Fruit fly (Drosophila melanogaster) whole organism, prepupa: ENCODE data around the gene Axs.

Experiments
- Blimp-1 ChIP-seq: fragments of 200-800 bp; sonication (Bioruptor generic); optimal IDR thresholded peaks from 3 replicates; lab custom pipeline; 2017; ENCODE audit warnings: missing biosample characterization, missing genetic modification characterization, mild to moderate bottlenecking, moderate library complexity, missing genetic modification reagents
- CG10631 ChIP-seq: fragments of 200-800 bp; sonication (Bioruptor generic); optimal IDR thresholded peaks from 2 replicates; lab custom pipeline; 2016; ENCODE audit warnings: missing biosample characterization, missing genetic modification characterization
- CG10669 ChIP-seq: fragments of 200-800 bp; sonication (Bioruptor generic); optimal IDR thresholded peaks from 3 replicates; lab custom pipeline; 2018; ENCODE audit warnings: missing biosample characterization, mild to moderate bottlenecking, missing genetic modification characterization, moderate library complexity
- CG11294 ChIP-seq: fragments of 200-800 bp; sonication (Bioruptor generic); IDR thresholded peaks from 2 replicates; pipeline ENCODE4 v1.3.6; 2022; ENCODE audit warnings: missing biosample characterization, missing genetic modification characterization
- CG11762 ChIP-seq: fragments of 200-800 bp; sonication (Bioruptor generic); optimal IDR thresholded peaks from 3 replicates; lab custom pipeline; 2016; ENCODE audit warnings: missing biosample characterization, missing genetic modification characterization; ENCODE audit not compliant: insufficient read depth
- CG11902 ChIP-seq: fragments of 200-800 bp; sonication (Bioruptor generic); optimal IDR thresholded peaks from 3 replicates; lab custom pipeline; 2016; ENCODE audit warnings: missing biosample characterization, missing genetic modification characterization
- CG1621 ChIP-seq: fragments of 200-800 bp; sonication (Bioruptor generic); optimal IDR thresholded peaks from 3 replicates; lab custom pipeline; 2018; ENCODE audit warnings: missing biosample characterization, mild to moderate bottlenecking, missing genetic modification characterization
- CG16779 ChIP-seq: fragments of 200-800 bp; sonication (Bioruptor generic); optimal IDR thresholded peaks from 3 replicates; lab custom pipeline; 2017; ENCODE audit warnings: missing biosample characterization, mild to moderate bottlenecking, missing genetic modification characterization
- CG31627 ChIP-seq: fragments of 200-800 bp; sonication (Bioruptor generic); optimal IDR thresholded peaks from 3 replicates; lab custom pipeline; 2016; ENCODE audit warnings: missing biosample characterization, missing genetic modification characterization
- CG32006 ChIP-seq: fragments of 200-800 bp; sonication (Bioruptor generic); optimal IDR thresholded peaks from 3 replicates; lab custom pipeline; 2017; ENCODE audit warnings: missing biosample characterization, mild to moderate bottlenecking, missing genetic modification characterization
- CG34406 ChIP-seq: fragments of 200-800 bp; sonication (Bioruptor generic); optimal IDR thresholded peaks from 3 replicates; lab custom pipeline; 2016; ENCODE audit warnings: missing biosample characterization, missing genetic modification characterization
- CG4318 ChIP-seq: fragments of 200-800 bp; sonication (Bioruptor generic); optimal IDR thresholded peaks from 3 replicates; lab custom pipeline; 2017; ENCODE audit warnings: missing biosample characterization, mild to moderate bottlenecking, missing genetic modification characterization
- CG6163 ChIP-seq: fragments of 200-800 bp; sonication (Bioruptor generic); IDR thresholded peaks from 3 replicates; pipeline ENCODE4 v1.3.6; 2022; ENCODE audit warnings: missing biosample characterization, missing genetic modification characterization
- CG6276 ChIP-seq: fragments of 200-800 bp; sonication (Bioruptor generic); optimal IDR thresholded peaks from 2 replicates; lab custom pipeline; 2017; ENCODE audit warnings: missing biosample characterization, mild to moderate bottlenecking, missing genetic modification characterization
- CG6792 ChIP-seq: fragments of 200-800 bp; sonication (Bioruptor generic); optimal IDR thresholded peaks from 3 replicates; lab custom pipeline; 2016; ENCODE audit warnings: missing biosample characterization, missing genetic modification characterization
- CG7368 ChIP-seq: fragments of 200-800 bp; sonication (Bioruptor generic); optimal IDR thresholded peaks from 3 replicates; lab custom pipeline; 2016; ENCODE audit warnings: missing biosample characterization, missing genetic modification characterization
- CG8119 ChIP-seq: fragments of 200-800 bp; sonication (Bioruptor generic); IDR thresholded peaks from 3 replicates; pipeline ENCODE4 v1.3.6; 2022; ENCODE audit warnings: missing biosample characterization, missing genetic modification characterization
- CG8319 ChIP-seq: fragments of 200-800 bp; sonication (Bioruptor generic); optimal IDR thresholded peaks from 3 replicates; lab custom pipeline; 2016; ENCODE audit warnings: missing biosample characterization, missing genetic modification characterization
- CG8632 ChIP-seq: fragments of 200-800 bp; sonication (Bioruptor generic); optimal IDR thresholded peaks from 3 replicates; lab custom pipeline; 2016; ENCODE audit warnings: missing biosample characterization, missing genetic modification characterization
- CG9139 ChIP-seq: fragments of 200-800 bp; sonication (Bioruptor generic); optimal IDR thresholded peaks from 3 replicates; lab custom pipeline; 2017; ENCODE audit warnings: missing biosample characterization, mild to moderate bottlenecking, missing genetic modification characterization
- Eip75B ChIP-seq: fragments of 200-800 bp; sonication (Bioruptor generic); optimal IDR thresholded peaks from 3 replicates; lab custom pipeline; 2016; ENCODE audit warnings: missing biosample characterization, missing genetic modification characterization
- Eip78C ChIP-seq: fragments of 200-800 bp; sonication (Bioruptor generic); peaks from one replicate; lab custom pipeline; 2016; ENCODE audit warnings: missing biosample characterization, missing genetic modification characterization
- Ets21C ChIP-seq: fragments of 200-800 bp; sonication (Bioruptor generic); optimal IDR thresholded peaks from 3 replicates; lab custom pipeline; 2016; ENCODE audit warnings: missing biosample characterization, missing genetic modification characterization
- Ets96B ChIP-seq: fragments of 200-800 bp; optimal IDR thresholded peaks from 2 replicates; lab custom pipeline; 2019; ENCODE audit warnings: missing biosample characterization, mild to moderate bottlenecking, missing genetic modification characterization, moderate library complexity
- Gug ChIP-seq: fragments of 200-800 bp; sonication (Bioruptor generic); IDR thresholded peaks from 2 replicates; pipeline ENCODE4 v1.3.6; 2022; ENCODE audit warnings: missing biosample characterization, missing genetic modification characterization
- Hr38 ChIP-seq: sonication (Bioruptor generic); optimal IDR thresholded peaks from 2 replicates; lab custom pipeline; 2016; ENCODE audit warnings: missing biosample characterization, missing genetic modification characterization
- Hr39 ChIP-seq: fragments of 200-800 bp; sonication (Bioruptor generic); optimal IDR thresholded peaks from 2 replicates; lab custom pipeline; 2016; ENCODE audit warnings: missing biosample characterization, missing genetic modification characterization
- Hr4 ChIP-seq: fragments of 200-800 bp; sonication (Bioruptor generic); optimal IDR thresholded peaks from 3 replicates; lab custom pipeline; 2016; ENCODE audit warnings: missing biosample characterization, missing genetic modification characterization
- Lpt ChIP-seq: fragments of 200-800 bp; sonication (Bioruptor generic); optimal IDR thresholded peaks from 3 replicates; lab custom pipeline; 2016; ENCODE audit warnings: missing biosample characterization, missing genetic modification characterization
- Met ChIP-seq: fragments of 200-800 bp; sonication (Bioruptor generic); optimal IDR thresholded peaks from 3 replicates; lab custom pipeline; 2016; ENCODE audit warnings: missing biosample characterization, missing genetic modification characterization
- Sox14 ChIP-seq: fragments of 200-800 bp; sonication (Bioruptor generic); optimal IDR thresholded peaks from 3 replicates; lab custom pipeline; 2016; ENCODE audit warnings: missing biosample characterization, missing genetic modification characterization
- Sox15 ChIP-seq: fragments of 200-800 bp; sonication (Bioruptor generic); optimal IDR thresholded peaks from 3 replicates; lab custom pipeline; 2016; ENCODE audit warnings: missing biosample characterization, missing genetic modification characterization
- achi ChIP-seq: fragments of 200-800 bp; sonication (Bioruptor generic); optimal IDR thresholded peaks from 3 replicates; lab custom pipeline; 2016; ENCODE audit warnings: missing biosample characterization, missing genetic modification characterization
- acj6 ChIP-seq: fragments of 200-800 bp; sonication (Bioruptor generic); optimal IDR thresholded peaks from 3 replicates; lab custom pipeline; 2016; ENCODE audit warnings: missing biosample characterization, missing genetic modification characterization
- cyc ChIP-seq: fragments of 200-800 bp; sonication (Bioruptor generic); optimal IDR thresholded peaks from 3 replicates; lab custom pipeline; 2016; ENCODE audit warnings: missing biosample characterization, missing genetic modification characterization
- dac ChIP-seq: fragments of 200-800 bp; sonication (Bioruptor generic); optimal IDR thresholded peaks from 2 replicates; lab custom pipeline; 2017; ENCODE audit warnings: missing biosample characterization, mild to moderate bottlenecking, missing genetic modification characterization
- dsx ChIP-seq: fragments of 200-800 bp; optimal IDR thresholded peaks from 3 replicates; lab custom pipeline; 2019; ENCODE audit warnings: missing biosample characterization, mild to moderate bottlenecking, missing genetic modification characterization, moderate library complexity; ENCODE audit not compliant: poor library complexity, severe bottlenecking
- eg ChIP-seq: fragments of 200-800 bp; sonication (Bioruptor generic); IDR thresholded peaks from 3 replicates; pipeline ENCODE4 v1.3.6; 2022; ENCODE audit warnings: missing biosample characterization, missing genetic modification characterization
- esn ChIP-seq: fragments of 200-800 bp; sonication (Bioruptor generic); optimal IDR thresholded peaks from 2 replicates; lab custom pipeline; 2016; ENCODE audit warnings: missing biosample characterization, mild to moderate bottlenecking, missing genetic modification characterization, moderate library complexity
- fd59A ChIP-seq: fragments of 200-800 bp; sonication (Bioruptor generic); optimal IDR thresholded peaks from 2 replicates; lab custom pipeline; 2017; ENCODE audit warnings: missing biosample characterization, mild to moderate bottlenecking, missing genetic modification characterization, missing genetic modification reagents
- fkh ChIP-seq: fragments of 200-800 bp; sonication (Bioruptor generic); optimal IDR thresholded peaks from 3 replicates; lab custom pipeline; 2017; ENCODE audit warnings: missing biosample characterization, mild to moderate bottlenecking, missing genetic modification characterization, moderate library complexity
- lz ChIP-seq: fragments of 200-800 bp; sonication (Bioruptor generic); optimal IDR thresholded peaks from 3 replicates; lab custom pipeline; 2016; ENCODE audit warnings: missing biosample characterization, missing genetic modification characterization
- net ChIP-seq: fragments of 200-800 bp; sonication (Bioruptor generic); optimal IDR thresholded peaks from 3 replicates; lab custom pipeline; 2016; ENCODE audit warnings: missing biosample characterization, missing genetic modification characterization
- ss ChIP-seq, 2 experiments: fragments of 200-800 bp; sonication (Bioruptor generic); optimal IDR thresholded peaks; 2 replicates in 1 of 2; 3 replicates in 1 of 2; lab custom pipeline; 2017 to 2018; ENCODE audit warnings: mild to moderate bottlenecking in 2 of 2, missing biosample characterization in 2 of 2, missing genetic modification characterization in 2 of 2, moderate library complexity in 1 of 2
- svp ChIP-seq: fragments of 200-800 bp; sonication (Bioruptor generic); peaks from one replicate; lab custom pipeline; 2016; ENCODE audit warnings: missing biosample characterization, missing genetic modification characterization
- topi ChIP-seq: fragments of 200-800 bp; sonication (Bioruptor generic); optimal IDR thresholded peaks from 3 replicates; lab custom pipeline; 2016; ENCODE audit warnings: missing biosample characterization, missing genetic modification characterization
- vri ChIP-seq: fragments of 200-800 bp; sonication (Bioruptor generic); optimal IDR thresholded peaks from 3 replicates; lab custom pipeline; 2016; ENCODE audit warnings: missing biosample characterization, mild to moderate bottlenecking, missing genetic modification characterization

Axs gene

DNA sequence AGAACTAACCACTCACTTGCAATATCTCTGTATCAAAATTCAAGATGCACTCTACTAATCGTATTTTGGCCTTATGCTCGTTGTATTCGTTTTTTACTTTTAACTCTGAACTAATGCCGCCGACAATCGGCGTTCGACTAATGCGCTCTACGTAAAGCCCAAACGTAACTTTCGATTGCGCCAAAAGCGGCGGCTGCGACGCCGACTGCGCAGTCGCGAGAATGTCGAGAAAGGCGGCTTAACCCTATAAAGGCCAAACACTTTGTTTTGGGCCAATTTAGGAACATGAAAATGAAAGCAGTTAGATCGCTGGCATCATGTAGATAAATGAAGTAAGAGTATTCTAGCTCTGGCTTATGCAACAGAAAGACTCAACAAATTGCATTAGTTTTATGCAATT is 10.8 kb downstream of the Axs start:
- no peak for TF ChIP-seq Hr4 (GFP tag; lab: Kevin White, UChicago)
- no peak for TF ChIP-seq cyc (GFP tag; lab: Kevin White, UChicago)
- TF ChIP-seq Lpt (GFP tag; lab: Kevin White, UChicago) = no peak
- no peak for TF ChIP-seq CG16779
- no peak for TF ChIP-seq svp (GFP tag; lab: Kevin White, UChicago)
- no peak for TF ChIP-seq vri (GFP tag; lab: Kevin White, UChicago)
- no peak for TF ChIP-seq CG32006 (GFP tag; lab: Kevin White, UChicago)
- TF ChIP-seq CG11902 (GFP tag; lab: Kevin White, UChicago) = no peak
- no peak for TF ChIP-seq CG8632
- TF ChIP-seq dac (GFP tag; lab: Kevin White, UChicago) = no peak
- no peak for TF ChIP-seq CG11294 (GFP tag; lab: Robert Waterston, UW)
- no peak for TF ChIP-seq dsx (GFP tag; lab: Kevin White, UChicago)
- no peak for TF ChIP-seq topi
- TF ChIP-seq CG6792 (GFP tag; lab: Kevin White, UChicago) = no peak
- no peak for TF ChIP-seq fd59A (GFP tag; lab: Kevin White, UChicago)
- no peak for TF ChIP-seq CG10669 (GFP tag; lab: Kevin White, UChicago)

DNA sequence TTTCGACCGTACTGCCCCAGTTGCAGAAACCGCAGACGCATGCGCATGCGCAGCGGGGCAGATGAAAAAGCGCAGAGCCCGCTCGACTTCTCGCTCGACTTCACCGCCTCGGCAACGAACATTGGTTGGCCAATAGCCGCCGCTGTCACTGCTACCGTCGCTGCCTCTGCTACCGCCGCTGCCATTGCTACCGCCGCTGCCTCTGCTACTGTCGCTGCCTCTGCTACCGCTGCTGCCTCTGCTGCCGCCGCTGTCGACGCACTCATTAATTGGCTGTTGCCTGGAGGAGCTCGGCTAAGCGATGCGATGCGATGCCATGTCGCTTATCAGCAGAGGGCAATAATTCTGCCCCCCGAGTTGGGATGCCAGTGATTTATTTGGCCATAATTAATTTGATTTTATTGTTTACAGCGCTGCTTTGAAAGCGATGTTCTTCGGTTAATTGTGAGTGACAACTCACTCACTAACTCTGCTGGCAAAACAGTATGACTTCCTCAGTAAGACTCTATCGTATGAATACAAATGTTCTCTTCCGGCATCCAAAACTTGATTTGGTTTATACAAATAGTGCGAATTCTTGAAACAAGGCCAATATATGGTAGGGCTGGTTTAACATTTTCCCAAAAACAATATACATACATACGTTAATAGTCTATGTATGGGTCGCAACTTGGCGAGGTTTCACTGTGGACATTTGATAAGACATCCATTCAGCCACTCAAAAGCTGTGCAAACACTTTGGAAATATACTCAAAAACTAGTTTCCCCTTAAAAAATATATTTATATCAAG is 12.8 kb downstream of the Axs start:
- TF ChIP-seq CG11902 (GFP tag; lab: Kevin White, UChicago) (no peak), Met (GFP tag; lab: Kevin White, UChicago) (peak; percentile 40), CG8119 (GFP tag; lab: Robert Waterston, UW) (no peak), CG6163 (no peak), dsx (GFP tag; lab: Kevin White, UChicago) (no peak), acj6 (GFP tag; lab: Kevin White, UChicago) (peak; percentile 0), Eip78C (GFP tag; lab: Kevin White, UChicago) (peak; percentile 63), achi (GFP tag; lab: Kevin White, UChicago) (no peak), Sox14 (GFP tag; lab: Kevin White, UChicago) (no peak), esn (GFP tag; lab: Kevin White, UChicago) (peak; percentile 3), CG6792 (GFP tag; lab: Kevin White, UChicago) (no peak), topi (peak; percentile 8), Hr38 (GFP tag; lab: Kevin White, UChicago) (no peak), ss (GFP tag; optimal IDR thresholded peaks at IDR 0.05; lab: Kevin White, UChicago) (no peak), lz (GFP tag; lab: Kevin White, UChicago) (peak; percentile 6), Hr39 (GFP tag; lab: Kevin White, UChicago) (peak; percentile 28), CG8632 (no peak), CG34406 (GFP tag; lab: Kevin White, UChicago) (no peak), CG4318 (no peak), eg (GFP tag; lab: Robert Waterston, UW) (no peak), Eip75B (GFP tag; lab: Kevin White, UChicago) (no peak), fd59A (GFP tag; lab: Kevin White, UChicago) (no peak), svp (GFP tag; lab: Kevin White, UChicago) (peak; percentile 90), CG16779 (no peak), CG11762 (GFP tag; lab: Kevin White, UChicago) (no peak), Gug (GFP tag; lab: Robert Waterston, UW) (no peak), vri (GFP tag; lab: Kevin White, UChicago) (no peak), Hr4 (GFP tag; lab: Kevin White, UChicago) (peak; percentile 16), Ets21C (GFP tag; lab: Kevin White, UChicago) (no peak), CG1621 (tag; lab: Kevin White, UChicago) (no peak), Sox15 (GFP tag; lab: Kevin White, UChicago) (no peak), CG6276 (GFP tag; lab: Kevin White, UChicago) (no peak), net (no peak), CG11294 (GFP tag; lab: Robert Waterston, UW) (no peak), CG31627 (GFP tag; lab: Kevin White, UChicago) (peak; percentile 32), CG9139 (GFP tag; lab: Kevin White, UChicago) (no peak), CG10631 (GFP tag; lab: Kevin White, UChicago) (no peak), CG32006 (GFP tag; lab: Kevin White, UChicago) (peak; percentile 19), Ets96B (tag; lab: Kevin White, UChicago) (no peak), fkh (GFP tag; lab: Kevin White, UChicago) (peak; percentile 1), Blimp-1 (GFP tag; lab: Kevin White, UChicago) (no peak), CG7368 (no peak), CG8319 (GFP tag; lab: Kevin White, UChicago) (no peak), CG10669 (GFP tag; lab: Kevin White, UChicago) (no peak)
